Worm (Caenorhabditis elegans) whole organism, L4 larva: Measurements from ENCODE around the gene T27E7.3.

ENCODE experiments used
- D1046.2 ChIP-seq: fragments of 200-800 bp; sonication (Bioruptor generic); IDR thresholded peaks from 2 replicates; pipeline ENCODE4 v1.3.6; 2022; ENCODE audit warnings: missing genetic modification characterization, missing compliant biosample characterization
- F10B5.3 ChIP-seq: sonication (generic microtip); optimal IDR thresholded peaks from 2 replicates; lab custom pipeline; 2016; ENCODE audit warnings: mild to moderate bottlenecking, missing genetic modification characterization, missing compliant biosample characterization
- F26F4.8 ChIP-seq: fragments of 200-800 bp; sonication (Bioruptor generic); conservative IDR thresholded peaks from 2 replicates; pipeline ENCODE4 v1.3.6; 2022; ENCODE audit warnings: missing genetic modification characterization, missing compliant biosample characterization
- T20F7.1 ChIP-seq: fragments of 200-800 bp; sonication (Bioruptor generic); optimal IDR thresholded peaks from 2 replicates; lab custom pipeline; 2018; ENCODE audit warnings: mild to moderate bottlenecking, missing genetic modification characterization, missing compliant biosample characterization
- ZK337.2 ChIP-seq: fragments of 200-800 bp; sonication (Bioruptor generic); IDR thresholded peaks from 2 replicates; pipeline ENCODE4 v1.3.6; 2022; ENCODE audit warnings: missing genetic modification reagents, missing genetic modification characterization, missing compliant biosample characterization
- aha-1 ChIP-seq: fragments of 150-350 bp; peaks from one replicate; lab custom pipeline; 2014; ENCODE audit warnings: missing biosample characterization, missing genetic modification characterization
- arid-1 ChIP-seq: fragments of 200-800 bp; sonication (Bioruptor generic); conservative IDR thresholded peaks from 2 replicates; pipeline ENCODE4 v1.3.6; 2022; ENCODE audit warnings: missing genetic modification reagents, missing genetic modification characterization, missing compliant biosample characterization
- ceh-20 ChIP-seq: fragments of 200-800 bp; sonication (Bioruptor generic); IDR thresholded peaks from 2 replicates; pipeline ENCODE4 v1.3.6; 2022; ENCODE audit warnings: missing genetic modification reagents, missing genetic modification characterization, missing compliant biosample characterization
- ceh-44 ChIP-seq: fragments of 200-800 bp; sonication (Bioruptor generic); IDR thresholded peaks from 2 replicates; pipeline ENCODE4 v1.3.6; 2022; ENCODE audit warnings: missing genetic modification reagents, missing genetic modification characterization, missing compliant biosample characterization
- cey-2 ChIP-seq: sonication (generic microtip); optimal IDR thresholded peaks from 3 replicates; lab custom pipeline; 2017; ENCODE audit warnings: missing genetic modification characterization, mild to moderate bottlenecking, missing compliant biosample characterization, antibody characterized with exemption, borderline replicate concordance; ENCODE audit not compliant: insufficient read depth
- daf-16 ChIP-seq, 3 experiments: sonication (generic microtip); optimal IDR thresholded peaks; 2 replicates each; lab custom pipeline; 2016 to 2017; ENCODE audit warnings: missing genetic modification characterization in 3 of 3, missing genetic modification reagents in 3 of 3, mild to moderate bottlenecking in 2 of 3, missing compliant biosample characterization in 2 of 3, missing biosample characterization in 1 of 3, moderate library complexity in 1 of 3
- daf-19 ChIP-seq: fragments of 200-800 bp; sonication (Bioruptor generic); conservative IDR thresholded peaks from 2 replicates; pipeline ENCODE4 v1.3.6; 2022; ENCODE audit warnings: missing genetic modification characterization, missing compliant biosample characterization
- dmd-6 ChIP-seq: fragments of 200-800 bp; sonication (Bioruptor generic); IDR thresholded peaks from 2 replicates; pipeline ENCODE4 v1.3.6; 2022; ENCODE audit warnings: missing genetic modification reagents, missing genetic modification characterization, missing compliant biosample characterization
- dpl-1 ChIP-seq: fragments of 150-350 bp; optimal IDR thresholded peaks from 2 replicates; lab custom pipeline; 2014; ENCODE audit warnings: missing biosample characterization, missing genetic modification reagents, missing genetic modification characterization
- duxl-1 ChIP-seq: sonication (generic microtip); optimal IDR thresholded peaks from 2 replicates; lab custom pipeline; 2016; ENCODE audit warnings: mild to moderate bottlenecking, missing genetic modification characterization, moderate library complexity, missing compliant biosample characterization; ENCODE audit not compliant: poor library complexity
- dve-1 ChIP-seq: sonication (generic microtip); optimal IDR thresholded peaks from 2 replicates; lab custom pipeline; 2017; ENCODE audit warnings: antibody characterized with exemption, mild to moderate bottlenecking, missing genetic modification characterization, missing compliant biosample characterization; ENCODE audit not compliant: insufficient read depth
- egl-43 ChIP-seq: fragments of 200-800 bp; sonication (Bioruptor generic); IDR thresholded peaks from 2 replicates; pipeline ENCODE4 v1.3.6; 2022; ENCODE audit warnings: missing genetic modification reagents, missing genetic modification characterization, missing compliant biosample characterization
- fos-1 ChIP-seq: fragments of 150-350 bp; optimal IDR thresholded peaks from 2 replicates; lab custom pipeline; 2014; ENCODE audit warnings: missing biosample characterization, missing genetic modification characterization
- lim-7 ChIP-seq: fragments of 200-800 bp; sonication (Bioruptor generic); IDR thresholded peaks from 2 replicates; pipeline ENCODE4 v1.3.6; 2022; ENCODE audit warnings: missing genetic modification characterization, missing compliant biosample characterization
- lin-13 ChIP-seq: fragments of 150-350 bp; optimal IDR thresholded peaks from 2 replicates; lab custom pipeline; 2014; ENCODE audit warnings: missing biosample characterization, missing genetic modification reagents, missing genetic modification characterization
- lin-15B ChIP-seq: fragments of 150-350 bp; sonication (generic microtip); optimal IDR thresholded peaks from 3 replicates; lab custom pipeline; 2014; ENCODE audit warnings: missing biosample characterization, missing genetic modification characterization
- lin-38 ChIP-seq: fragments of 200-800 bp; sonication (Bioruptor generic); IDR thresholded peaks from 2 replicates; pipeline ENCODE4 v1.3.6; 2022; ENCODE audit warnings: missing genetic modification reagents, missing genetic modification characterization, missing compliant biosample characterization
- lir-3 ChIP-seq: sonication (generic microtip); optimal IDR thresholded peaks from 2 replicates; lab custom pipeline; 2016; ENCODE audit warnings: mild to moderate bottlenecking, missing genetic modification characterization, missing compliant biosample characterization
- madf-5 ChIP-seq, 2 experiments: fragments of 200-800 bp; sonication (Bioruptor generic); IDR thresholded peaks; 2 replicates each; pipeline ENCODE4 v1.3.6; 2022; ENCODE audit warnings: missing compliant biosample characterization in 2 of 2, missing genetic modification characterization in 2 of 2
- madf-9 ChIP-seq: fragments of 200-800 bp; sonication (Bioruptor generic); conservative IDR thresholded peaks from 2 replicates; pipeline ENCODE4 v1.3.6; 2022; ENCODE audit warnings: missing genetic modification reagents, missing genetic modification characterization, missing compliant biosample characterization
- mdl-1 ChIP-seq, 2 experiments: fragments of 150-350 bp in 1 of 2; sonication (generic microtip) in 1 of 2; optimal IDR thresholded peaks; 2 replicates each; lab custom pipeline; 2014 to 2017; ENCODE audit warnings: missing biosample characterization in 2 of 2, missing genetic modification characterization in 2 of 2
- nhr-102 ChIP-seq: sonication (generic microtip); optimal IDR thresholded peaks from 2 replicates; lab custom pipeline; 2016; ENCODE audit warnings: mild to moderate bottlenecking, missing genetic modification characterization, moderate library complexity, missing compliant biosample characterization
- nhr-111 ChIP-seq: fragments of 200-800 bp; sonication (Bioruptor generic); optimal IDR thresholded peaks from 2 replicates; lab custom pipeline; 2018; ENCODE audit warnings: mild to moderate bottlenecking, missing genetic modification characterization, missing compliant biosample characterization
- nhr-237 ChIP-seq: sonication (generic microtip); optimal IDR thresholded peaks from 2 replicates; lab custom pipeline; 2017; ENCODE audit warnings: missing biosample characterization, missing genetic modification characterization
- nhr-25 ChIP-seq: sonication (generic microtip); optimal IDR thresholded peaks from 2 replicates; lab custom pipeline; 2017; ENCODE audit warnings: missing genetic modification characterization, mild to moderate bottlenecking, missing compliant biosample characterization, antibody characterized with exemption, moderate library complexity, borderline replicate concordance; ENCODE audit not compliant: insufficient read depth
- nhr-28 ChIP-seq: fragments of 150-350 bp; optimal IDR thresholded peaks from 2 replicates; lab custom pipeline; 2014; ENCODE audit warnings: missing biosample characterization, missing genetic modification characterization
- nhr-77 ChIP-seq: fragments of 150-350 bp; optimal IDR thresholded peaks from 2 replicates; lab custom pipeline; 2014; ENCODE audit warnings: missing biosample characterization, missing genetic modification characterization
- php-3 ChIP-seq: fragments of 200-800 bp; sonication (Bioruptor generic); IDR thresholded peaks from 2 replicates; pipeline ENCODE4 v1.3.6; 2022; ENCODE audit warnings: missing genetic modification reagents, missing genetic modification characterization, missing compliant biosample characterization
- pqm-1 ChIP-seq: sonication (generic microtip); optimal IDR thresholded peaks from 2 replicates; lab custom pipeline; 2017; ENCODE audit warnings: missing biosample characterization, missing genetic modification characterization
- saeg-2 ChIP-seq: fragments of 200-800 bp; sonication (Bioruptor generic); IDR thresholded peaks from 2 replicates; pipeline ENCODE4 v1.3.6; 2022; ENCODE audit warnings: missing genetic modification reagents, missing genetic modification characterization, missing compliant biosample characterization
- snpc-1.2 ChIP-seq: fragments of 200-800 bp; sonication (Bioruptor generic); IDR thresholded peaks from 2 replicates; pipeline ENCODE4 v1.3.6; 2022; ENCODE audit warnings: missing genetic modification reagents, missing genetic modification characterization, missing compliant biosample characterization
- zfp-2 ChIP-seq: sonication (generic microtip); optimal IDR thresholded peaks from 2 replicates; lab custom pipeline; 2016; ENCODE audit warnings: mild to moderate bottlenecking, missing genetic modification characterization, missing compliant biosample characterization
- zip-11 ChIP-seq: fragments of 200-800 bp; sonication (Bioruptor generic); IDR thresholded peaks from 2 replicates; pipeline ENCODE4 v1.3.6; 2022; ENCODE audit warnings: missing genetic modification characterization, missing compliant biosample characterization
- zip-2 ChIP-seq: fragments of 150-350 bp; optimal IDR thresholded peaks from 2 replicates; lab custom pipeline; 2014; ENCODE audit warnings: missing biosample characterization, missing genetic modification characterization
- ztf-11 ChIP-seq: fragments of 150-350 bp; optimal IDR thresholded peaks from 2 replicates; lab custom pipeline; 2014; ENCODE audit warnings: missing biosample characterization, missing genetic modification characterization

T27E7.3 gene

ce11 chrIV:14528718-14529117 is at the start of gene T27E7.3:
T27E7.3 (plus strand) TSS chrIV:14529018.
- no peak for TF ChIP-seq arid-1 (GFP tag; lab: Robert Waterston, UW)
- no peak for TF ChIP-seq fos-1 (tag; lab: Kevin White, UChicago)
- TF ChIP-seq lin-15B (tag; lab: Kevin White, UChicago) = no peak
- TF ChIP-seq madf-5 (GFP tag; IDR thresholded peaks at IDR 0.05; lab: Robert Waterston, UW) = no peak
- no peak for TF ChIP-seq T20F7.1 (GFP tag; lab: Kevin White, UChicago)
- no peak for TF ChIP-seq aha-1
- no peak for TF ChIP-seq nhr-237 (tag; lab: Kevin White, UChicago)
- no peak for TF ChIP-seq dpl-1
- no peak for TF ChIP-seq nhr-25 (tag; lab: Kevin White, UChicago)
- TF ChIP-seq lir-3 (tag; lab: Kevin White, UChicago) = no peak
- no peak for TF ChIP-seq ceh-44 (GFP tag; lab: Robert Waterston, UW)
- no peak for TF ChIP-seq mdl-1 (tag; optimal IDR thresholded peaks at IDR 0.05; lab: Kevin White, UChicago)
- TF ChIP-seq zip-2 (tag; lab: Kevin White, UChicago) = no peak

- TF ChIP-seq snpc-1.2 (GFP tag; lab: Robert Waterston, UW) = peak; percentile 57; the same call in 1 of the 2 replicates
Observed at ce11 chrIV:14480565-14480964, 48.3 kb upstream of the T27E7.3 start.

ce11 chrIV:14481984-14482383 is 46.8 kb upstream of the T27E7.3 start, which contains the start of gene Y57G11A.4:
Y57G11A.4 (plus strand) TSS chrIV:14482284.
- peak; percentile 42 for TF ChIP-seq nhr-28 (tag; lab: Kevin White, UChicago)
- no peak for TF ChIP-seq lin-38
- TF ChIP-seq ztf-11 (tag; lab: Kevin White, UChicago) = no peak
- TF ChIP-seq madf-9 (GFP tag; lab: Robert Waterston, UW) = no peak
- TF ChIP-seq D1046.2 (GFP tag; lab: Robert Waterston, UW) = no peak

ce11 chrIV:14483427-14483826 is 45.4 kb upstream of the T27E7.3 start:
- no peak for TF ChIP-seq lin-13 (GFP tag; lab: Kevin White, UChicago)
- TF ChIP-seq daf-16 (GFP tag; optimal IDR thresholded peaks at IDR 0.05; lab: Kevin White, UChicago) = no peak
- peak; percentile 41 for TF ChIP-seq daf-16 (tag; optimal IDR thresholded peaks at IDR 0.05; lab: Kevin White, UChicago)
- peak; percentile 47 for TF ChIP-seq pqm-1 (tag; lab: Kevin White, UChicago)
- peak; percentile 23; the same call in 1 of the 2 replicates for TF ChIP-seq dmd-6 (GFP tag; lab: Robert Waterston, UW)
- peak; percentile 2 for TF ChIP-seq dve-1

ce11 chrIV:14491135-14491534 is 37.7 kb upstream of the T27E7.3 start:
- TF ChIP-seq lim-7 (no peak), zip-11 (GFP tag; lab: Robert Waterston, UW) (no peak), lin-15B (tag; lab: Kevin White, UChicago) (no peak), lir-3 (tag; lab: Kevin White, UChicago) (no peak), F26F4.8 (GFP tag; lab: Robert Waterston, UW) (no peak), F10B5.3 (tag; lab: Kevin White, UChicago) (no peak), ceh-20 (GFP tag; lab: Robert Waterston, UW) (no peak), egl-43 (GFP tag; lab: Robert Waterston, UW) (no peak), saeg-2 (GFP tag; lab: Robert Waterston, UW) (no peak), zfp-2 (tag; lab: Kevin White, UChicago) (no peak), daf-19 (no peak), nhr-111 (GFP tag; lab: Kevin White, UChicago) (no peak), cey-2 (no peak), nhr-77 (tag; lab: Kevin White, UChicago) (no peak), php-3 (GFP tag; lab: Robert Waterston, UW) (no peak), ZK337.2 (GFP tag; lab: Robert Waterston, UW) (no peak), duxl-1 (tag; lab: Kevin White, UChicago) (no peak), dpl-1 (no peak), nhr-102 (tag; lab: Kevin White, UChicago) (no peak)
